Worm (Caenorhabditis elegans) whole organism, L2 larva: ENCODE results near the gene C30E1.4.

Experiments used
- C34F6.9 ChIP-seq: fragments of 150-350 bp; optimal IDR thresholded peaks from 2 replicates; lab custom pipeline; 2014; ENCODE audit warnings: missing biosample characterization, missing genetic modification characterization
- F13H6.1 ChIP-seq: sonication (generic microtip); optimal IDR thresholded peaks from 2 replicates; lab custom pipeline; 2016; ENCODE audit warnings: missing genetic modification characterization, missing compliant biosample characterization
- R02D3.7 ChIP-seq: fragments of 150-350 bp; optimal IDR thresholded peaks from 2 replicates; lab custom pipeline; 2014; ENCODE audit warnings: missing biosample characterization, missing genetic modification characterization
- Y55F3AM.14 ChIP-seq: fragments of 200-800 bp; sonication (Bioruptor generic); optimal IDR thresholded peaks from 2 replicates; lab custom pipeline; 2018; ENCODE audit warnings: mild to moderate bottlenecking, missing genetic modification characterization, missing compliant biosample characterization
- ZK546.5 ChIP-seq: sonication (generic microtip); optimal IDR thresholded peaks from 2 replicates; lab custom pipeline; 2017; ENCODE audit warnings: missing biosample characterization, missing genetic modification characterization
- alr-1 ChIP-seq: fragments of 150-350 bp; optimal IDR thresholded peaks from 2 replicates; lab custom pipeline; 2014; ENCODE audit warnings: missing biosample characterization, missing genetic modification characterization
- aly-2 ChIP-seq: fragments of 150-350 bp; optimal IDR thresholded peaks from 2 replicates; lab custom pipeline; 2014; ENCODE audit warnings: missing biosample characterization, missing genetic modification characterization
- ama-1 ChIP-seq: fragments of 150-350 bp; optimal IDR thresholded peaks from 2 replicates; lab custom pipeline; 2018; ENCODE audit warnings: inconsistent platforms
- blmp-1 ChIP-seq: sonication (generic microtip); optimal IDR thresholded peaks from 2 replicates; lab custom pipeline; 2017; ENCODE audit warnings: missing genetic modification characterization, mild to moderate bottlenecking, missing compliant biosample characterization, antibody characterized with exemption, moderate library complexity; ENCODE audit not compliant: insufficient read depth
- ceh-16 ChIP-seq: fragments of 150-350 bp; optimal IDR thresholded peaks from 2 replicates; lab custom pipeline; 2014; ENCODE audit warnings: missing biosample characterization, missing genetic modification characterization
- ceh-82 ChIP-seq: fragments of 150-350 bp; optimal IDR thresholded peaks from 2 replicates; lab custom pipeline; 2014; ENCODE audit warnings: missing biosample characterization, missing genetic modification characterization
- crh-2 ChIP-seq: sonication (generic microtip); optimal IDR thresholded peaks from 2 replicates; lab custom pipeline; 2017; ENCODE audit warnings: missing biosample characterization, missing genetic modification characterization
- dmd-4 ChIP-seq: sonication (generic microtip); optimal IDR thresholded peaks from 2 replicates; lab custom pipeline; 2017; ENCODE audit warnings: missing biosample characterization, missing genetic modification characterization
- egl-27 ChIP-seq: sonication (generic microtip); optimal IDR thresholded peaks from 3 replicates; lab custom pipeline; 2017; ENCODE audit warnings: missing biosample characterization, missing genetic modification reagents, missing genetic modification characterization
- elt-1 ChIP-seq: fragments of 150-350 bp; optimal IDR thresholded peaks from 2 replicates; lab custom pipeline; 2014; ENCODE audit warnings: missing biosample characterization, missing genetic modification characterization
- elt-3 ChIP-seq: sonication (generic microtip); optimal IDR thresholded peaks from 2 replicates; lab custom pipeline; 2017; ENCODE audit warnings: missing biosample characterization, missing genetic modification characterization
- fos-1 ChIP-seq: fragments of 150-350 bp; optimal IDR thresholded peaks from 2 replicates; lab custom pipeline; 2014; ENCODE audit warnings: missing biosample characterization, missing genetic modification characterization
- gmeb-1 ChIP-seq: fragments of 150-350 bp; optimal IDR thresholded peaks from 2 replicates; lab custom pipeline; 2014; ENCODE audit warnings: missing biosample characterization, missing genetic modification characterization
- lin-11 ChIP-seq: fragments of 150-350 bp; sonication (generic microtip); optimal IDR thresholded peaks from 2 replicates; lab custom pipeline; 2014; ENCODE audit warnings: missing biosample characterization, missing genetic modification characterization, inconsistent platforms, mixed read lengths
- lin-13 ChIP-seq: fragments of 150-350 bp; optimal IDR thresholded peaks from 2 replicates; lab custom pipeline; 2014; ENCODE audit warnings: missing biosample characterization, missing genetic modification reagents, missing genetic modification characterization
- lin-39 ChIP-seq: fragments of 150-350 bp; optimal IDR thresholded peaks from 2 replicates; lab custom pipeline; 2014; ENCODE audit warnings: missing biosample characterization, missing genetic modification reagents, missing genetic modification characterization
- lsy-2 ChIP-seq, 2 experiments: fragments of 150-350 bp in 1 of 2; sonication (generic microtip) in 1 of 2; optimal IDR thresholded peaks; 2 replicates each; lab custom pipeline; 2014 to 2017; ENCODE audit warnings: missing biosample characterization in 2 of 2, missing genetic modification characterization in 2 of 2
- mab-5 ChIP-seq: fragments of 150-350 bp; optimal IDR thresholded peaks from 2 replicates; lab custom pipeline; 2014; ENCODE audit warnings: missing biosample characterization, missing genetic modification characterization
- mbf-1 ChIP-seq: sonication (generic microtip); optimal IDR thresholded peaks from 2 replicates; lab custom pipeline; 2017; ENCODE audit warnings: missing biosample characterization, missing genetic modification characterization
- mdl-1 ChIP-seq, 2 experiments: fragments of 150-350 bp in 1 of 2; sonication (generic microtip) in 1 of 2; optimal IDR thresholded peaks; 2 replicates each; lab custom pipeline; 2017; ENCODE audit warnings: missing biosample characterization in 2 of 2, missing genetic modification characterization in 2 of 2
- nhr-10 ChIP-seq: sonication (generic microtip); optimal IDR thresholded peaks from 2 replicates; lab custom pipeline; 2017; ENCODE audit warnings: missing biosample characterization, missing genetic modification characterization
- nhr-11 ChIP-seq: fragments of 150-350 bp; optimal IDR thresholded peaks from 2 replicates; lab custom pipeline; 2014; ENCODE audit warnings: missing biosample characterization, missing genetic modification characterization
- nhr-12 ChIP-seq: fragments of 150-350 bp; optimal IDR thresholded peaks from 2 replicates; lab custom pipeline; 2014; ENCODE audit warnings: missing biosample characterization, missing genetic modification characterization
- nhr-129 ChIP-seq: fragments of 150-350 bp; optimal IDR thresholded peaks from 2 replicates; lab custom pipeline; 2014; ENCODE audit warnings: missing biosample characterization, missing genetic modification characterization
- nhr-21 ChIP-seq: fragments of 150-350 bp; optimal IDR thresholded peaks from 2 replicates; lab custom pipeline; 2014; ENCODE audit warnings: missing biosample characterization, missing genetic modification characterization
- nhr-23 ChIP-seq: fragments of 150-350 bp; optimal IDR thresholded peaks from 2 replicates; lab custom pipeline; 2014; ENCODE audit warnings: missing biosample characterization, missing genetic modification reagents, missing genetic modification characterization
- nhr-237 ChIP-seq: fragments of 150-350 bp; optimal IDR thresholded peaks from 2 replicates; lab custom pipeline; 2014; ENCODE audit warnings: missing biosample characterization, missing genetic modification characterization
- nhr-25 ChIP-seq: fragments of 150-350 bp; sonication (generic microtip); optimal IDR thresholded peaks from 3 replicates; lab custom pipeline; 2014; ENCODE audit warnings: missing biosample characterization, missing genetic modification characterization
- nhr-6 ChIP-seq: fragments of 150-350 bp; optimal IDR thresholded peaks from 2 replicates; lab custom pipeline; 2014; ENCODE audit warnings: missing biosample characterization, missing genetic modification characterization
- nhr-77 ChIP-seq: fragments of 150-350 bp; optimal IDR thresholded peaks from 2 replicates; lab custom pipeline; 2014; ENCODE audit warnings: missing biosample characterization, missing genetic modification characterization
- peb-1 ChIP-seq: fragments of 150-350 bp; optimal IDR thresholded peaks from 2 replicates; lab custom pipeline; 2014; ENCODE audit warnings: missing biosample characterization, missing genetic modification characterization
- sem-4 ChIP-seq: fragments of 150-350 bp; optimal IDR thresholded peaks from 2 replicates; lab custom pipeline; 2014; ENCODE audit warnings: missing biosample characterization, missing genetic modification reagents, missing genetic modification characterization
- skn-1 ChIP-seq: sonication (generic microtip); optimal IDR thresholded peaks from 2 replicates; lab custom pipeline; 2017; ENCODE audit warnings: missing biosample characterization, missing genetic modification characterization
- sma-3 ChIP-seq: sonication (generic microtip); optimal IDR thresholded peaks from 2 replicates; lab custom pipeline; 2016; ENCODE audit warnings: missing genetic modification reagents, missing genetic modification characterization, missing compliant biosample characterization
- sma-9 ChIP-seq, 2 experiments: fragments of 150-350 bp in 1 of 2; sonication (generic microtip) in 1 of 2; optimal IDR thresholded peaks; 2 replicates each; lab custom pipeline; 2014 to 2016; ENCODE audit warnings: missing genetic modification characterization in 2 of 2, mild to moderate bottlenecking in 1 of 2, missing biosample characterization in 1 of 2, missing compliant biosample characterization in 1 of 2, missing genetic modification reagents in 1 of 2, moderate library complexity in 1 of 2
- snpc-4 ChIP-seq: fragments of 150-350 bp; optimal IDR thresholded peaks from 2 replicates; lab custom pipeline; 2014; ENCODE audit warnings: missing biosample characterization, missing genetic modification characterization
- unc-39 ChIP-seq: fragments of 150-350 bp; optimal IDR thresholded peaks from 2 replicates; lab custom pipeline; 2014; ENCODE audit warnings: missing biosample characterization, missing genetic modification characterization
- unc-55 ChIP-seq: fragments of 150-350 bp; sonication (generic microtip); optimal IDR thresholded peaks from 3 replicates; lab custom pipeline; 2014; ENCODE audit warnings: missing biosample characterization, missing genetic modification reagents, missing genetic modification characterization
- unc-62 ChIP-seq: fragments of 150-350 bp; optimal IDR thresholded peaks from 2 replicates; lab custom pipeline; 2014; ENCODE audit warnings: missing biosample characterization, missing genetic modification reagents, missing genetic modification characterization
- zag-1 ChIP-seq: fragments of 150-350 bp; optimal IDR thresholded peaks from 2 replicates; lab custom pipeline; 2014; ENCODE audit warnings: missing biosample characterization, missing genetic modification characterization
- ztf-1 ChIP-seq: fragments of 200-800 bp; sonication (Bioruptor generic); conservative IDR thresholded peaks from 2 replicates; pipeline ENCODE4 v1.3.6; 2022; ENCODE audit warnings: missing genetic modification characterization, missing compliant biosample characterization
- ztf-11 ChIP-seq: sonication (generic microtip); optimal IDR thresholded peaks from 2 replicates; lab custom pipeline; 2017; ENCODE audit warnings: missing biosample characterization, missing genetic modification characterization
- ztf-4 ChIP-seq: fragments of 150-350 bp; optimal IDR thresholded peaks from 2 replicates; lab custom pipeline; 2014; ENCODE audit warnings: missing biosample characterization, missing genetic modification characterization

Gene C30E1.4

ce11 chrX:16929560-16930332, 6.0 kb downstream of the C30E1.4 start:
- TF ChIP-seq nhr-10 (tag; lab: Kevin White, UChicago) (peak; percentile 84), Y55F3AM.14 (peak; percentile 93), egl-27 (peak; percentile 98), elt-3 (tag; lab: Kevin White, UChicago) (no peak), zag-1 (peak; percentile 89), nhr-11 (tag; lab: Kevin White, UChicago) (no peak), sma-3 (GFP tag; lab: Kevin White, UChicago) (peak; percentile 98), elt-1 (tag; lab: Kevin White, UChicago) (no peak), fos-1 (peak; percentile 96), mdl-1 (tag; optimal IDR thresholded peaks at IDR 0.05; lab: Kevin White, UChicago) (peak; percentile 95 to 98), gmeb-1 (tag; lab: Kevin White, UChicago) (peak; percentile 82), unc-62 (GFP tag; lab: Kevin White, UChicago) (peak; percentile 50), nhr-6 (tag; lab: Kevin White, UChicago) (peak; percentile 95), snpc-4 (tag; lab: Kevin White, UChicago) (peak; percentile 76), ama-1 (lab: Kevin White, UChicago) (peak; percentile 100), lin-11 (tag; lab: Kevin White, UChicago) (peak; percentile 96), R02D3.7 (tag; lab: Kevin White, UChicago) (peak; percentile 9), nhr-21 (tag; lab: Kevin White, UChicago) (peak; percentile 98), nhr-129 (tag; lab: Kevin White, UChicago) (peak; percentile 99), unc-39 (peak; percentile 66), ztf-11 (tag; lab: Kevin White, UChicago) (no peak), lin-13 (GFP tag; lab: Kevin White, UChicago) (peak; percentile 96), nhr-77 (tag; lab: Kevin White, UChicago) (no peak), ceh-82 (tag; lab: Kevin White, UChicago) (peak; percentile 78), ZK546.5 (tag; lab: Kevin White, UChicago) (peak; percentile 59), peb-1 (tag; lab: Kevin White, UChicago) (peak; percentile 24), sma-9 (GFP tag; optimal IDR thresholded peaks at IDR 0.05; lab: Kevin White, UChicago) (peak; percentile 97), sma-9 (tag; optimal IDR thresholded peaks at IDR 0.05; lab: Kevin White, UChicago) (peak; percentile 41), nhr-237 (tag; lab: Kevin White, UChicago) (peak; percentile 77), nhr-12 (tag; lab: Kevin White, UChicago) (peak; percentile 29), skn-1 (tag; lab: Kevin White, UChicago) (no peak), lin-39 (tag; lab: Kevin White, UChicago) (peak; percentile 89), ceh-16 (tag; lab: Kevin White, UChicago) (peak; percentile 90), unc-55 (GFP tag; lab: Kevin White, UChicago) (peak; percentile 98), F13H6.1 (tag; lab: Kevin White, UChicago) (peak; percentile 99), alr-1 (tag; lab: Kevin White, UChicago) (peak; percentile 75), ztf-1 (GFP tag; lab: Robert Waterston, UW) (0 out of 2 replicates have a peak, but pooled peaks have one; percentile 88), lsy-2 (tag; optimal IDR thresholded peaks at IDR 0.05; lab: Kevin White, UChicago) (peak; percentile 87 to 95), dmd-4 (tag; lab: Kevin White, UChicago) (peak; percentile 24), ztf-4 (tag; lab: Kevin White, UChicago) (peak; percentile 97), mab-5 (tag; lab: Kevin White, UChicago) (peak; percentile 87), mbf-1 (tag; lab: Kevin White, UChicago) (no peak), blmp-1 (tag; lab: Kevin White, UChicago) (peak; percentile 94), nhr-23 (tag; lab: Kevin White, UChicago) (no peak), crh-2 (tag; lab: Kevin White, UChicago) (peak; percentile 99), C34F6.9 (peak; percentile 100), sem-4 (peak; percentile 97), aly-2 (no peak), nhr-25 (tag; lab: Kevin White, UChicago) (peak; percentile 98)
